Worm (Caenorhabditis elegans) whole organism, L4 larva: ENCODE measurements around the gene clec-3.

Source experiments
- fos-1 ChIP-seq: fragments of 150-350 bp; optimal IDR thresholded peaks from 2 replicates; lab custom pipeline; 2014; ENCODE audit warnings: missing biosample characterization, missing genetic modification characterization
- pqm-1 ChIP-seq: sonication (generic microtip); optimal IDR thresholded peaks from 2 replicates; lab custom pipeline; 2017; ENCODE audit warnings: missing biosample characterization, missing genetic modification characterization
- ztf-11 ChIP-seq: fragments of 150-350 bp; optimal IDR thresholded peaks from 2 replicates; lab custom pipeline; 2014; ENCODE audit warnings: missing biosample characterization, missing genetic modification characterization

DNA sequence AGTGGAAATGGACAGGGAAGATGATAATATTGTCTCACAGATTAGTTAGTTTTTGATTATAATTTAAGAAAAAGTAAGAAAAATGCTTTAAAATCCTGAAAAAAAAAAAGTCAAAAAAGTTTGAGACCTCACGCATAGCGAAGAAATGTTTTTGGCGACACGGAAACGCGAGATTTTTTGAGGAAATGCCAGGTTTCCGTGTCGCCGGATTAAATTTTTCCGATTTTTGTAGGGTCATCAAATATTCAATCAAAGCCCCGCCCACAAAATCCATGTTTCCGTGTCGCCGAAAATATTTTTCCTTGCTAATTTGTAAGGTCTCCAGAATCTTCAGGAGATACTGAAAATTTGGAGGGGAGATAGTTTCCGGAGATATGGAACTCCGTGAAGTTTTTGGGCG lies 27.4 kb downstream of the clec-3 start:
- TF ChIP-seq fos-1 (tag; lab: Kevin White, UChicago) (no peak), ztf-11 (tag; lab: Kevin White, UChicago) (no peak), pqm-1 (tag; lab: Kevin White, UChicago) (no peak)
